Fruit fly (Drosophila melanogaster): ENCODE measurements around the gene CG3448.

DNA sequence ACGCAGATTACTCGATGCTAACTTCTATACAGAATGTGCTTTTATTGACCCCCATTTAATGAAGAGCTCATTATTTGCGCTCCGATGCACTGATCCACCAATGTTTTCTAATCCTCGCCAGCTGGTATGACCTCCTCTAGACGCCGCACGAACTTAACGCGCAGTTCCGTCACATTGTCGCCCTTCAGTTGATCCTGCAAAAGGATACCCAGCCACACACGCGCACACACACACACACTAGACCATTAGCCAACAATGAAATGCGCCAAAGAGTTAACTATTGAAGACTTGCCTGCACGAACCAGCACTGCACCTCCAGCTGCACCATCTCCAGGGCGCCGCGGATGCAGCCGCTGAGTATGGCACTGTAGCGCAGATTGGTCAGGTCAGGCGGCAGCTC is 12.5 kb downstream of the CG3448 start:
- TF ChIP-seq tai (GFP tag; optimal IDR thresholded peaks at IDR 0.05): no peak
- TF ChIP-seq Dfd (GFP tag; optimal IDR thresholded peaks at IDR 0.05): peak; percentile 78
- TF ChIP-seq pan (optimal IDR thresholded peaks at IDR 0.05): no peak
- TF ChIP-seq Jra (GFP tag; optimal IDR thresholded peaks at IDR 0.05): no peak
- TF ChIP-seq HLH106 (tag; optimal IDR thresholded peaks at IDR 0.05): no peak
- no peak for TF ChIP-seq brk (GFP tag; optimal IDR thresholded peaks at IDR 0.05)
- TF ChIP-seq psq (GFP tag; optimal IDR thresholded peaks at IDR 0.05): no peak
- no peak for TF ChIP-seq Rel (GFP tag; optimal IDR thresholded peaks at IDR 0.05)
- TF ChIP-seq Rel (tag; optimal IDR thresholded peaks at IDR 0.05): no peak

Measured in whole organism, wandering third instar larva.